Worm (Caenorhabditis elegans) whole organism, L4/young adult: Measurements from ENCODE around the gene srd-40.

Experiments used
- W03F9.2 ChIP-seq: fragments of 150-350 bp; optimal IDR thresholded peaks from 2 replicates; lab custom pipeline; 2014; ENCODE audit warnings: missing biosample characterization, missing genetic modification characterization
- him-1 ChIP-seq: sonication (generic microtip); optimal IDR thresholded peaks from 2 replicates; lab custom pipeline; 2016; ENCODE audit warnings: missing genotype, missing genetic modification reagents, missing genetic modification characterization, missing compliant biosample characterization

- TF ChIP-seq him-1 (tag; lab: Kevin White, UChicago) (no peak), W03F9.2 (no peak)
These were observed at the start of gene srd-40 for ce11 chrX:12323439-12323838.
